Worm (Caenorhabditis elegans) whole organism, L4 larva: ENCODE data around the gene hrg-4.
A peak's percentile ranks its signal among the peaks of the same experiment; 100 is the strongest.
"Not testable (repeated sequence)": the region's sequence is repeated elsewhere in the genome, so short reads cannot be mapped to it uniquely, and the experiment has no call there.

Source experiments
- F26F4.8 ChIP-seq: fragments of 200-800 bp; sonication (Bioruptor generic); conservative IDR thresholded peaks from 2 replicates; pipeline ENCODE4 v1.3.6; 2022; ENCODE audit warnings: missing genetic modification characterization, missing compliant biosample characterization
- F37D6.2 ChIP-seq: sonication (generic microtip); optimal IDR thresholded peaks from 2 replicates; lab custom pipeline; 2016; ENCODE audit warnings: mild to moderate bottlenecking, missing genetic modification characterization, missing compliant biosample characterization
- F44E2.7 ChIP-seq: fragments of 200-800 bp; sonication (Bioruptor generic); IDR thresholded peaks from 2 replicates; pipeline ENCODE4 v2.1.2; 2022; ENCODE audit warnings: missing genetic modification characterization, missing compliant biosample characterization
- daf-16 ChIP-seq, 3 experiments: sonication (generic microtip); optimal IDR thresholded peaks; 2 replicates each; lab custom pipeline; 2016 to 2017; ENCODE audit warnings: missing genetic modification characterization in 3 of 3, missing genetic modification reagents in 3 of 3, mild to moderate bottlenecking in 2 of 3, missing compliant biosample characterization in 2 of 3, missing biosample characterization in 1 of 3, moderate library complexity in 1 of 3
- dmd-6 ChIP-seq: fragments of 200-800 bp; sonication (Bioruptor generic); IDR thresholded peaks from 2 replicates; pipeline ENCODE4 v1.3.6; 2022; ENCODE audit warnings: missing genetic modification reagents, missing genetic modification characterization, missing compliant biosample characterization
- duxl-1 ChIP-seq: sonication (generic microtip); optimal IDR thresholded peaks from 2 replicates; lab custom pipeline; 2016; ENCODE audit warnings: mild to moderate bottlenecking, missing genetic modification characterization, moderate library complexity, missing compliant biosample characterization; ENCODE audit not compliant: poor library complexity
- hif-1 ChIP-seq, 2 experiments: sonication (generic microtip); optimal IDR thresholded peaks; 2 replicates each; lab custom pipeline; 2016 to 2017; ENCODE audit warnings: missing compliant biosample characterization in 2 of 2, missing genetic modification characterization in 2 of 2, missing genetic modification reagents in 2 of 2, missing genotype in 2 of 2, mild to moderate bottlenecking in 1 of 2
- hlh-30 ChIP-seq: sonication (generic microtip); optimal IDR thresholded peaks from 2 replicates; lab custom pipeline; 2017; ENCODE audit warnings: antibody characterized with exemption, mild to moderate bottlenecking, missing genetic modification characterization, missing compliant biosample characterization; ENCODE audit not compliant: insufficient read depth
- lim-7 ChIP-seq: fragments of 200-800 bp; sonication (Bioruptor generic); IDR thresholded peaks from 2 replicates; pipeline ENCODE4 v1.3.6; 2022; ENCODE audit warnings: missing genetic modification characterization, missing compliant biosample characterization
- lin-13 ChIP-seq: fragments of 150-350 bp; optimal IDR thresholded peaks from 2 replicates; lab custom pipeline; 2014; ENCODE audit warnings: missing biosample characterization, missing genetic modification reagents, missing genetic modification characterization
- lin-38 ChIP-seq: fragments of 200-800 bp; sonication (Bioruptor generic); IDR thresholded peaks from 2 replicates; pipeline ENCODE4 v1.3.6; 2022; ENCODE audit warnings: missing genetic modification reagents, missing genetic modification characterization, missing compliant biosample characterization
- nhr-10 ChIP-seq: fragments of 150-350 bp; optimal IDR thresholded peaks from 2 replicates; lab custom pipeline; 2014; ENCODE audit warnings: missing biosample characterization, missing genetic modification characterization
- nhr-102 ChIP-seq: sonication (generic microtip); optimal IDR thresholded peaks from 2 replicates; lab custom pipeline; 2016; ENCODE audit warnings: mild to moderate bottlenecking, missing genetic modification characterization, moderate library complexity, missing compliant biosample characterization
- nhr-111 ChIP-seq: fragments of 200-800 bp; sonication (Bioruptor generic); optimal IDR thresholded peaks from 2 replicates; lab custom pipeline; 2018; ENCODE audit warnings: mild to moderate bottlenecking, missing genetic modification characterization, missing compliant biosample characterization
- nhr-25 ChIP-seq: sonication (generic microtip); optimal IDR thresholded peaks from 2 replicates; lab custom pipeline; 2017; ENCODE audit warnings: missing genetic modification characterization, mild to moderate bottlenecking, missing compliant biosample characterization, antibody characterized with exemption, moderate library complexity, borderline replicate concordance; ENCODE audit not compliant: insufficient read depth
- set-16 ChIP-seq: fragments of 200-800 bp; sonication (Bioruptor generic); IDR thresholded peaks from 2 replicates; pipeline ENCODE4 v1.3.6; 2022; ENCODE audit warnings: missing genetic modification reagents, missing genetic modification characterization, missing compliant biosample characterization
- unc-130 ChIP-seq: sonication (generic microtip); optimal IDR thresholded peaks from 2 replicates; lab custom pipeline; 2016; ENCODE audit warnings: missing genetic modification reagents, missing genetic modification characterization, missing compliant biosample characterization
- zip-11 ChIP-seq: fragments of 200-800 bp; sonication (Bioruptor generic); IDR thresholded peaks from 2 replicates; pipeline ENCODE4 v1.3.6; 2022; ENCODE audit warnings: missing genetic modification characterization, missing compliant biosample characterization
- zip-2 ChIP-seq: fragments of 150-350 bp; optimal IDR thresholded peaks from 2 replicates; lab custom pipeline; 2014; ENCODE audit warnings: missing biosample characterization, missing genetic modification characterization
- ztf-7 ChIP-seq: fragments of 150-350 bp; optimal IDR thresholded peaks from 2 replicates; lab custom pipeline; 2014; ENCODE audit warnings: missing biosample characterization, missing genetic modification characterization

hrg-4 gene

ce11 chrIV:10987342-10987945 is 43.3 kb downstream of the hrg-4 start, which contains the start of gene Y43E12A.3:
TSS of gene Y43E12A.3 (plus strand) at chrIV:10987895.
- not testable (repeated sequence) for TF ChIP-seq duxl-1 (tag; lab: Kevin White, UChicago); ztf-7; zip-2

DNA sequence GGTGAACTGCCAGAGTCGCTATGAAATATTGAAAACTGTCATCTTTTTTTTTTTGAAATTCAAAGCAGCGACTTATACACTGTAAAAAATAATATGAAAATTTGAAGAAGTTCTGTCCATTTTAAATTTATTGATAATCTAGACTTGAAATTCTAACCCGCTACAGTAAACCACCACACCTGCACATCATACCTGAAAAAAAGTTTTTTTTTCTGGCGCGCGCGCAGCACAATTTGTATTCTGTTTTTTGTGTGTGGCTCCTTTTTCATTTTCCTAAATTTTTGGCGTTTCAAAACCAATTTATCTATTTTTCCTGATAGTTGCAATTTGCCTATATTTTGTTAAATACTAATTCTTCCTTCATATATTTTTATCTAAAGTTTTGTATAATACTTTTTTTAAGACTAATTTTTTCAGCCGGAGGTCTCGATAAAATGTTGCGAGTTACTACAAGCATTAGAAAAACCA is 45.2 kb downstream of the hrg-4 start, which contains the start of gene cyb-2.1:
cyb-2.1 (plus strand) TSS at position 418 of the 468 bp plus-strand sequence.
- TF ChIP-seq unc-130 (GFP tag; lab: Kevin White, UChicago) = peak; percentile 7
- TF ChIP-seq nhr-111 (GFP tag; lab: Kevin White, UChicago) = no peak
- no peak for TF ChIP-seq hif-1 (tag; optimal IDR thresholded peaks at IDR 0.05; lab: Kevin White, UChicago)
- TF ChIP-seq nhr-10 (tag; lab: Kevin White, UChicago) = no peak

ce11 chrIV:10981761-10982160 is 49.0 kb downstream of the hrg-4 start, which contains the start of gene Y43E12A.2:
TSS of gene Y43E12A.2 (plus strand) at chrIV:10982061.
- TF ChIP-seq set-16 (GFP tag; lab: Robert Waterston, UW) (no peak), nhr-111 (GFP tag; lab: Kevin White, UChicago) (no peak), lin-13 (GFP tag; lab: Kevin White, UChicago) (no peak), lim-7 (GFP tag; lab: Robert Waterston, UW) (no peak)

DNA sequence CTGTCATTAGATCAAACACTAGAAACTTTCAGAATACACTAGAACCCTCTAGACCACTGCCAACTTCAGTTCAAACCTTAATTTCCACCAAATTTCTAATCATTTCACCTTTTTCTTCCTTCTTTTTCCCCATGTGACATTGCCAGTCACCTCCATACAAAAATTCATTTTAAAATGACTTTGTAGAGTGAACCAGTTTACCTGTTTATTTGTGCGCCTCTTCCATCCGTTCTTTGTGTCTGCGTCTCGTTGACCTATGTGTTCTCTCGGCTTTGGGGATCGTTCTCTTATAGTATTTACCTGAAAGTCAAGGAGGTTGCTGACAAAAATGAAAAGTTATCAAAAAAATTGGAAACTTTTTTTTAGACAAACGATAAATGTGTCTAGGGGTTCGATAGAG is 50.2 kb downstream of the hrg-4 start:
- TF ChIP-seq F26F4.8 (GFP tag; lab: Robert Waterston, UW) (no peak), hlh-30 (tag; lab: Kevin White, UChicago) (peak; percentile 4), lin-38 (GFP tag; lab: Robert Waterston, UW) (no peak), zip-11 (GFP tag; lab: Robert Waterston, UW) (no peak), F44E2.7 (GFP tag; lab: Robert Waterston, UW) (no peak), nhr-25 (tag; lab: Kevin White, UChicago) (no peak), nhr-102 (no peak), nhr-111 (GFP tag; lab: Kevin White, UChicago) (no peak), daf-16 (GFP tag; optimal IDR thresholded peaks at IDR 0.05; lab: Kevin White, UChicago) (no peak), daf-16 (tag; optimal IDR thresholded peaks at IDR 0.05; lab: Kevin White, UChicago) (peak; percentile 22), F37D6.2 (tag; lab: Kevin White, UChicago) (no peak), dmd-6 (GFP tag; lab: Robert Waterston, UW) (no peak), nhr-10 (tag; lab: Kevin White, UChicago) (no peak)
